Worm (Caenorhabditis elegans): ENCODE measurements around the gene col-87.
"Not testable (repeated sequence)": the region's sequence is repeated elsewhere in the genome, so short reads cannot be mapped to it uniquely, and the experiment has no call there.

Gene col-87

ce11 chrII:14143838-14144268, 49.4 kb upstream of the col-87 start, which contains the start of gene W03H9.2 (continued):
- peak; percentile 80 for TF ChIP-seq lin-38 (GFP tag; IDR thresholded peaks at IDR 0.05)

ce11 chrII:14142098-14142554, 47.6 kb upstream of the col-87 start, which contains the start of gene cacn-1:
cacn-1 (minus strand) TSS chrII:14142148.
- peak; percentile 67 for TF ChIP-seq ceh-20 (GFP tag; IDR thresholded peaks at IDR 0.05)
- peak; percentile 87 for TF ChIP-seq mes-2 (tag; optimal IDR thresholded peaks at IDR 0.05; ENCODE audit: poor library complexity, severe bottlenecking)
- peak; percentile 60; the same call in 1 of the 2 replicates for TF ChIP-seq vab-7 (GFP tag; IDR thresholded peaks at IDR 0.05)
- 0 out of 2 replicates have a peak, but pooled peaks have one; percentile 50 for TF ChIP-seq saeg-2 (GFP tag; IDR thresholded peaks at IDR 0.05)
- TF ChIP-seq dve-1 (tag; optimal IDR thresholded peaks at IDR 0.05; ENCODE audit: insufficient read depth), result peak; percentile 53
- not testable (repeated sequence) for TF ChIP-seq daf-16 (GFP tag; optimal IDR thresholded peaks at IDR 0.05); pha-4 (tag; optimal IDR thresholded peaks at IDR 0.05)
- TF ChIP-seq daf-16 (tag; optimal IDR thresholded peaks at IDR 0.05), result peak; percentile 15
- TF ChIP-seq dmd-9 (GFP tag; IDR thresholded peaks at IDR 0.05), result 0 out of 2 replicates have a peak, but pooled peaks have one; percentile 52
- peak; percentile 84 for TF ChIP-seq hmg-1.1 (GFP tag; IDR thresholded peaks at IDR 0.05)
- TF ChIP-seq madf-9 (GFP tag; conservative IDR thresholded peaks at IDR 0.05), result peak; percentile 41; the same call in 1 of the 2 replicates
- TF ChIP-seq dpl-1 (GFP tag; optimal IDR thresholded peaks at IDR 0.05), result peak; percentile 48
- 0 out of 4 replicates have a peak, but pooled peaks of 1 of the 2 experiments have one; percentile 31 for TF ChIP-seq madf-5 (GFP tag; IDR thresholded peaks at IDR 0.05)
- TF ChIP-seq egl-43 (GFP tag; IDR thresholded peaks at IDR 0.05), result peak; percentile 71; the same call in 1 of the 2 replicates
- TF ChIP-seq lsy-2 (tag; optimal IDR thresholded peaks at IDR 0.05), result peak in 1 of 2 experiments; percentile 63
- TF ChIP-seq arid-1 (GFP tag; conservative IDR thresholded peaks at IDR 0.05), result peak; percentile 52; the same call in 1 of the 2 replicates
- TF ChIP-seq dmd-6 (GFP tag; IDR thresholded peaks at IDR 0.05), result peak; percentile 46
- peak; percentile 18 for TF ChIP-seq hlh-11 (tag; optimal IDR thresholded peaks at IDR 0.05)
- TF ChIP-seq pha-4 (GFP tag; IDR thresholded peaks at IDR 0.05), result peak; percentile 60; the same call in 1 of the 2 replicates
- peak; percentile 87 for TF ChIP-seq lin-38 (GFP tag; IDR thresholded peaks at IDR 0.05)
- peak; percentile 50 for TF ChIP-seq nhr-102 (tag; optimal IDR thresholded peaks at IDR 0.05)
- 0 out of 2 replicates have a peak, but pooled peaks have one; percentile 46 for TF ChIP-seq ctbp-1 (GFP tag; IDR thresholded peaks at IDR 0.05)
- TF ChIP-seq T26A8.4 (GFP tag; IDR thresholded peaks at IDR 0.05), result peak; percentile 72
- peak; percentile 22 for TF ChIP-seq hlh-30 (tag; optimal IDR thresholded peaks at IDR 0.05; ENCODE audit: insufficient read depth)
- 0 out of 2 replicates have a peak, but pooled peaks have one; percentile 22 for TF ChIP-seq lin-1 (GFP tag; IDR thresholded peaks at IDR 0.05)
- peak; percentile 89 for TF ChIP-seq nhr-42 (GFP tag; IDR thresholded peaks at IDR 0.05)
- TF ChIP-seq php-3 (GFP tag; IDR thresholded peaks at IDR 0.05), result peak; percentile 11; the same call in 1 of the 2 replicates
- TF ChIP-seq lim-7 (GFP tag; IDR thresholded peaks at IDR 0.05), result peak; percentile 56; the same call in 1 of the 2 replicates
- TF ChIP-seq mep-1 (tag; optimal IDR thresholded peaks at IDR 0.05), result peak; percentile 34
- TF ChIP-seq unc-130 (GFP tag; optimal IDR thresholded peaks at IDR 0.05), result peak; percentile 13
- peak; percentile 33 for TF ChIP-seq rbr-2 (tag; optimal IDR thresholded peaks at IDR 0.05)
- TF ChIP-seq ceh-44 (GFP tag; IDR thresholded peaks at IDR 0.05), result peak; percentile 47; the same call in 1 of the 2 replicates
- peak; percentile 51 for TF ChIP-seq nhr-77 (tag; optimal IDR thresholded peaks at IDR 0.05)
- 0 out of 2 replicates have a peak, but pooled peaks have one; percentile 18 for TF ChIP-seq tra-1 (GFP tag; IDR thresholded peaks at IDR 0.05)

- TF ChIP-seq dmd-9 (GFP tag; IDR thresholded peaks at IDR 0.05), result no peak
- peak; percentile 88 for TF ChIP-seq set-16 (GFP tag; IDR thresholded peaks at IDR 0.05)
- no peak for TF ChIP-seq sdz-12 (GFP tag; optimal IDR thresholded peaks at IDR 0.05)
- no peak for TF ChIP-seq Y105C5A.15 (GFP tag; IDR thresholded peaks at IDR 0.05)
- peak; percentile 77 for TF ChIP-seq aha-1 (tag)
- no peak for TF ChIP-seq unc-62 (GFP tag; optimal IDR thresholded peaks at IDR 0.05 in 1 of 2)
- no peak for TF ChIP-seq unc-62 (tag; optimal IDR thresholded peaks at IDR 0.05)
- TF ChIP-seq spr-3 (GFP tag; optimal IDR thresholded peaks at IDR 0.05), result no peak
- TF ChIP-seq nhr-10 (tag; optimal IDR thresholded peaks at IDR 0.05), result no peak
- TF ChIP-seq ZK337.2 (GFP tag; IDR thresholded peaks at IDR 0.05), result no peak
- no peak for TF ChIP-seq attf-4 (tag; optimal IDR thresholded peaks at IDR 0.05)
Measured at ce11 chrII:14138849-14139419, 44.4 kb upstream of the col-87 start.

Data from whole organism, L4 larva.